Fruit fly (Drosophila melanogaster): ENCODE data around the gene brk.

- peak; percentile 7 for TF ChIP-seq achi (GFP tag; optimal IDR thresholded peaks at IDR 0.05)
- TF ChIP-seq pdm3 (GFP tag; optimal IDR thresholded peaks at IDR 0.05) = peak; percentile 3
- no peak for TF ChIP-seq CG32006 (GFP tag; optimal IDR thresholded peaks at IDR 0.05)
- no peak for TF ChIP-seq fd85E (GFP tag; optimal IDR thresholded peaks at IDR 0.05)
- no peak for TF ChIP-seq esn (GFP tag; optimal IDR thresholded peaks at IDR 0.05)
- no peak for TF ChIP-seq Hr39 (GFP tag; optimal IDR thresholded peaks at IDR 0.05)
- TF ChIP-seq Smox (GFP tag; optimal IDR thresholded peaks at IDR 0.05) = no peak
- peak; percentile 48 for TF ChIP-seq CG16779 (tag; optimal IDR thresholded peaks at IDR 0.05)
- no peak for TF ChIP-seq svp (GFP tag)
- TF ChIP-seq CG9139 (GFP tag; optimal IDR thresholded peaks at IDR 0.05) = peak; percentile 70
- TF ChIP-seq CG11902 (GFP tag; optimal IDR thresholded peaks at IDR 0.05) = no peak
- no peak for TF ChIP-seq Lpt (GFP tag; optimal IDR thresholded peaks at IDR 0.05)
- TF ChIP-seq Eip78C (GFP tag) = peak; percentile 46
Measured at dm6 chrX:7290811-7291515, 16.8 kb upstream of the brk start, which contains the start of gene unc-119.

Measured in whole organism, prepupa.